Fruit fly (Drosophila melanogaster): ENCODE measurements around the gene eIF4EHP.

Gene eIF4EHP

dm6 chr3R:24031019-24031824 is 77.5 kb downstream of the eIF4EHP start (continued):
- TF ChIP-seq CG7372 (GFP tag; IDR thresholded peaks at IDR 0.05) = peak; percentile 25; the same call in 1 of the 2 replicates
- TF ChIP-seq NK7.1 (GFP tag; optimal IDR thresholded peaks at IDR 0.05) = no peak
- no peak for TF ChIP-seq CG11696 (GFP tag; IDR thresholded peaks at IDR 0.05)
- no peak for TF ChIP-seq Hsf (GFP tag; optimal IDR thresholded peaks at IDR 0.05)
- no peak for TF ChIP-seq Sry-β (GFP tag; optimal IDR thresholded peaks at IDR 0.05)
- TF ChIP-seq Mrtf (GFP tag; IDR thresholded peaks at IDR 0.05) = no peak
- no peak for TF ChIP-seq stwl (tag; optimal IDR thresholded peaks at IDR 0.05)
- peak; percentile 7; the same call in 1 of the 2 replicates for TF ChIP-seq al (GFP tag; IDR thresholded peaks at IDR 0.05)
- TF ChIP-seq sug (tag; optimal IDR thresholded peaks at IDR 0.05) = no peak
- TF ChIP-seq gce (GFP tag; IDR thresholded peaks at IDR 0.05) = peak; percentile 24; the same call in 1 of the 3 replicates
- peak; percentile 25; the same call in 2 of the 3 replicates for TF ChIP-seq CG11695 (GFP tag; IDR thresholded peaks at IDR 0.05)
- peak; percentile 26 for TF ChIP-seq CG12299 (tag; optimal IDR thresholded peaks at IDR 0.05)

dm6 chr3R:24027222-24027621 is 81.5 kb downstream of the eIF4EHP start:
- TF ChIP-seq CG15479 (GFP tag; optimal IDR thresholded peaks at IDR 0.05) (peak; percentile 92), CG5953 (GFP tag; IDR thresholded peaks at IDR 0.05) (no peak), grn (GFP tag; optimal IDR thresholded peaks at IDR 0.05) (peak; percentile 7), tup (GFP tag; optimal IDR thresholded peaks at IDR 0.05) (no peak)

dm6 chr3R:24026503-24026902 is 82.3 kb downstream of the eIF4EHP start:
- TF ChIP-seq gfzf (GFP tag; optimal IDR thresholded peaks at IDR 0.05) = no peak
- no peak for TF ChIP-seq pnt (GFP tag; optimal IDR thresholded peaks at IDR 0.05)
- peak; percentile 78 for TF ChIP-seq nau (GFP tag; optimal IDR thresholded peaks at IDR 0.05)
- TF ChIP-seq Mad (GFP tag; optimal IDR thresholded peaks at IDR 0.05) = no peak
- TF ChIP-seq sd (tag; optimal IDR thresholded peaks at IDR 0.05) = peak; percentile 71
- peak; percentile 66 for TF ChIP-seq ftz-f1 (GFP tag; optimal IDR thresholded peaks at IDR 0.05)
- no peak for TF ChIP-seq CG15011 (GFP tag; optimal IDR thresholded peaks at IDR 0.05)
- no peak for TF ChIP-seq CG42726 (GFP tag; IDR thresholded peaks at IDR 0.05; ENCODE audit: partially characterized antibody)
- TF ChIP-seq Xbp1 (GFP tag; optimal IDR thresholded peaks at IDR 0.05) = no peak
- TF ChIP-seq CG31224 (GFP tag; IDR thresholded peaks at IDR 0.05) = no peak
- no peak for TF ChIP-seq HmgD (GFP tag; optimal IDR thresholded peaks at IDR 0.05)
- TF ChIP-seq CG10543 (GFP tag; optimal IDR thresholded peaks at IDR 0.05) = peak; percentile 68
- no peak for TF ChIP-seq CG30431 (GFP tag; optimal IDR thresholded peaks at IDR 0.05)
- TF ChIP-seq gce (GFP tag; IDR thresholded peaks at IDR 0.05) = no peak
- TF ChIP-seq cg (GFP tag; optimal IDR thresholded peaks at IDR 0.05) = no peak
- TF ChIP-seq amos (GFP tag; IDR thresholded peaks at IDR 0.05; ENCODE audit: partially characterized antibody) = 0 out of 2 replicates have a peak, but pooled peaks have one; percentile 8
- no peak for TF ChIP-seq Hr51 (GFP tag; optimal IDR thresholded peaks at IDR 0.05)
- TF ChIP-seq CG6254 (GFP tag; optimal IDR thresholded peaks at IDR 0.05) = no peak
- TF ChIP-seq CG11456 (GFP tag; IDR thresholded peaks at IDR 0.05) = no peak
- TF ChIP-seq sim (GFP tag; IDR thresholded peaks at IDR 0.05) = no peak
- peak; percentile 51 for TF ChIP-seq cwo (GFP tag; optimal IDR thresholded peaks at IDR 0.05)
- no peak for TF ChIP-seq CG3281 (GFP tag; optimal IDR thresholded peaks at IDR 0.05)
- TF ChIP-seq crol (GFP tag; IDR thresholded peaks at IDR 0.05) = peak; percentile 48
- TF ChIP-seq CG2889 (GFP tag; IDR thresholded peaks at IDR 0.05) = no peak
- TF ChIP-seq Hand (GFP tag; optimal IDR thresholded peaks at IDR 0.05) = no peak
- TF ChIP-seq sc (optimal IDR thresholded peaks at IDR 0.05) = no peak
- no peak for TF ChIP-seq sc (GFP tag; optimal IDR thresholded peaks at IDR 0.05)
- 0 out of 4 replicates have a peak, but pooled peaks have one; percentile 41 for TF ChIP-seq chinmo (GFP tag; IDR thresholded peaks at IDR 0.05; ENCODE audit: partially characterized antibody)
- no peak for TF ChIP-seq CG7372 (GFP tag; IDR thresholded peaks at IDR 0.05)
- TF ChIP-seq CG12071 (GFP tag; optimal IDR thresholded peaks at IDR 0.05) = no peak
- TF ChIP-seq ERR (GFP tag; optimal IDR thresholded peaks at IDR 0.05) = no peak
